Fruit fly (Drosophila melanogaster) whole organism, embryonic: ENCODE results near the gene mbm.

ENCODE experiments used
- ATbp ChIP-seq: fragments of 200-800 bp; sonication (Bioruptor generic); optimal IDR thresholded peaks from 2 replicates; lab custom pipeline; 2017; ENCODE audit warnings: missing biosample characterization, mild to moderate bottlenecking, missing genetic modification characterization, missing genetic modification reagents
- CG10431 ChIP-seq: fragments of 200-800 bp; sonication (Bioruptor generic); optimal IDR thresholded peaks from 3 replicates; lab custom pipeline; 2018; ENCODE audit warnings: missing biosample characterization, mild to moderate bottlenecking, missing genetic modification characterization
- CG10654 ChIP-seq: fragments of 200-800 bp; sonication (Bioruptor generic); optimal IDR thresholded peaks from 2 replicates; lab custom pipeline; 2016; ENCODE audit warnings: missing biosample characterization, missing genetic modification characterization
- CG11560 ChIP-seq: fragments of 200-800 bp; sonication (Bioruptor generic); IDR thresholded peaks from 3 replicates; pipeline ENCODE4 v1.3.6; 2022; ENCODE audit warnings: missing biosample characterization, missing genetic modification characterization
- CG12104 ChIP-seq: fragments of 200-800 bp; sonication (Bioruptor generic); optimal IDR thresholded peaks from 3 replicates; lab custom pipeline; 2016; ENCODE audit warnings: missing biosample characterization, missing genetic modification characterization
- CG12155 ChIP-seq: fragments of 200-800 bp; sonication (Bioruptor generic); optimal IDR thresholded peaks from 3 replicates; lab custom pipeline; 2016; ENCODE audit warnings: missing biosample characterization, missing genetic modification characterization
- CG14860 ChIP-seq: fragments of 200-800 bp; sonication (Bioruptor generic); IDR thresholded peaks from 3 replicates; pipeline ENCODE4 v1.3.6; 2022; ENCODE audit warnings: missing biosample characterization, missing genetic modification characterization; ENCODE audit not compliant: partially characterized antibody
- CG31388 ChIP-seq: fragments of 200-800 bp; sonication (Bioruptor generic); optimal IDR thresholded peaks from 2 replicates; lab custom pipeline; 2016; ENCODE audit warnings: missing biosample characterization, missing genetic modification characterization
- CG3838 ChIP-seq: fragments of 200-800 bp; sonication (Bioruptor generic); optimal IDR thresholded peaks from 3 replicates; lab custom pipeline; 2016; ENCODE audit warnings: missing biosample characterization, missing genetic modification characterization
- CG3995 ChIP-seq: fragments of 200-800 bp; sonication (Bioruptor generic); optimal IDR thresholded peaks from 3 replicates; lab custom pipeline; 2016; ENCODE audit warnings: missing biosample characterization, missing genetic modification characterization
- CG4282 ChIP-seq: fragments of 200-800 bp; sonication (Bioruptor generic); optimal IDR thresholded peaks from 2 replicates; lab custom pipeline; 2016; ENCODE audit warnings: missing biosample characterization, missing genetic modification characterization
- CG5180 ChIP-seq: fragments of 200-800 bp; sonication (Bioruptor generic); optimal IDR thresholded peaks from 3 replicates; lab custom pipeline; 2017; ENCODE audit warnings: missing biosample characterization, missing genetic modification characterization, mild to moderate bottlenecking, moderate library complexity, missing genetic modification reagents
- CG6791 ChIP-seq: fragments of 200-800 bp; sonication (Bioruptor generic); IDR thresholded peaks from 3 replicates; pipeline ENCODE4 v1.3.6; 2022; ENCODE audit warnings: missing biosample characterization, missing genetic modification characterization; ENCODE audit not compliant: partially characterized antibody
- CG8290 ChIP-seq, 3 experiments: fragments of 200-800 bp; sonication (Bioruptor generic); optimal IDR thresholded peaks; 2 replicates each; lab custom pipeline; 2016 to 2019; ENCODE audit warnings: missing biosample characterization in 3 of 3, missing genetic modification characterization in 3 of 3, mild to moderate bottlenecking in 2 of 3, moderate library complexity in 1 of 3
- CHES-1-like ChIP-seq: fragments of 200-800 bp; sonication (Bioruptor generic); optimal IDR thresholded peaks from 2 replicates; lab custom pipeline; 2016; ENCODE audit warnings: missing biosample characterization, missing genetic modification characterization
- Dip2 ChIP-seq: fragments of 200-800 bp; sonication (Bioruptor generic); IDR thresholded peaks from 2 replicates; pipeline ENCODE4 v1.3.6; 2022; ENCODE audit warnings: missing biosample characterization, missing genetic modification characterization
- ERR ChIP-seq: fragments of 200-800 bp; sonication (Bioruptor generic); optimal IDR thresholded peaks from 2 replicates; lab custom pipeline; 2016; ENCODE audit warnings: missing biosample characterization, missing genetic modification characterization
- Fer1 ChIP-seq: fragments of 200-800 bp; sonication (Bioruptor generic); optimal IDR thresholded peaks from 2 replicates; lab custom pipeline; 2017; ENCODE audit warnings: missing biosample characterization, mild to moderate bottlenecking, missing genetic modification characterization
- Fer2 ChIP-seq: fragments of 200-800 bp; sonication (Bioruptor generic); optimal IDR thresholded peaks from 2 replicates; lab custom pipeline; 2018; ENCODE audit warnings: missing biosample characterization, mild to moderate bottlenecking, missing genetic modification characterization, moderate library complexity
- HLH4C ChIP-seq: fragments of 200-800 bp; sonication (Bioruptor generic); IDR thresholded peaks from 3 replicates; pipeline ENCODE4 v1.3.6; 2022; ENCODE audit warnings: missing biosample characterization, missing genetic modification characterization; ENCODE audit not compliant: partially characterized antibody
- Hand ChIP-seq: fragments of 200-800 bp; sonication (Bioruptor generic); optimal IDR thresholded peaks from 2 replicates; lab custom pipeline; 2017; ENCODE audit warnings: mild to moderate bottlenecking, missing biosample characterization, missing genetic modification reagents, missing genetic modification characterization
- MESR4 ChIP-seq: fragments of 200-800 bp; sonication (Bioruptor generic); optimal IDR thresholded peaks from 2 replicates; lab custom pipeline; 2018; ENCODE audit warnings: missing biosample characterization, mild to moderate bottlenecking, missing genetic modification characterization, moderate library complexity
- Mad ChIP-seq: fragments of 200-800 bp; sonication (Bioruptor generic); optimal IDR thresholded peaks from 2 replicates; lab custom pipeline; 2016; ENCODE audit warnings: missing biosample characterization, missing genetic modification characterization
- Neu2 ChIP-seq: fragments of 200-800 bp; sonication (Bioruptor generic); optimal IDR thresholded peaks from 3 replicates; lab custom pipeline; 2016; ENCODE audit warnings: missing biosample characterization, missing genetic modification characterization, borderline replicate concordance
- Ptx1 ChIP-seq: fragments of 200-800 bp; sonication (Bioruptor generic); IDR thresholded peaks from 2 replicates; pipeline ENCODE4 v1.3.6; 2022; ENCODE audit warnings: missing biosample characterization, missing genetic modification characterization
- Side ChIP-seq: fragments of 200-800 bp; sonication (Bioruptor generic); optimal IDR thresholded peaks from 2 replicates; lab custom pipeline; 2016; ENCODE audit warnings: missing biosample characterization, missing genetic modification characterization
- Sox100B ChIP-seq: fragments of 200-800 bp; sonication (Bioruptor generic); optimal IDR thresholded peaks from 3 replicates; lab custom pipeline; 2018; ENCODE audit warnings: missing biosample characterization, mild to moderate bottlenecking, missing genetic modification characterization
- abd-A ChIP-seq: fragments of 200-800 bp; sonication (Bioruptor generic); optimal IDR thresholded peaks from 3 replicates; lab custom pipeline; 2019; ENCODE audit warnings: missing biosample characterization, mild to moderate bottlenecking, missing genetic modification characterization, moderate library complexity
- aop ChIP-seq: fragments of 200-800 bp; sonication (Bioruptor generic); IDR thresholded peaks from 2 replicates; pipeline ENCODE4 v1.3.6; 2022; ENCODE audit warnings: missing biosample characterization, missing genetic modification characterization
- cad ChIP-seq: fragments of >200 bp; optimal IDR thresholded peaks from 2 replicates; lab custom pipeline; 2017; ENCODE audit warnings: missing biosample characterization, missing genetic modification characterization
- dysf ChIP-seq: fragments of 200-800 bp; sonication (Bioruptor generic); IDR thresholded peaks from 3 replicates; pipeline ENCODE4 v1.3.6; 2022; ENCODE audit warnings: missing biosample characterization, missing genetic modification characterization
- ems ChIP-seq: fragments of 200-800 bp; sonication (Bioruptor generic); optimal IDR thresholded peaks from 3 replicates; lab custom pipeline; 2016; ENCODE audit warnings: missing biosample characterization, missing genetic modification characterization
- eyg ChIP-seq: fragments of 200-800 bp; sonication (Bioruptor generic); optimal IDR thresholded peaks from 3 replicates; lab custom pipeline; 2016; ENCODE audit warnings: missing biosample characterization, missing genetic modification characterization
- fu2 ChIP-seq: fragments of 200-800 bp; sonication (Bioruptor generic); optimal IDR thresholded peaks from 2 replicates; lab custom pipeline; 2016; ENCODE audit warnings: missing biosample characterization, missing genetic modification characterization
- hkb ChIP-seq, 2 experiments: fragments of 200-800 bp in 1 of 2; fragments of >200 bp in 1 of 2; sonication (Bioruptor generic) in 1 of 2; IDR thresholded peaks in 1 of 2; optimal IDR thresholded peaks in 1 of 2; 2 replicates each; pipeline versions ENCODE4 v1.3.6 to Lab custom; 2017 to 2022; ENCODE audit warnings: missing biosample characterization in 1 of 2, missing genetic modification characterization in 1 of 2
- lbe ChIP-seq: fragments of 200-800 bp; sonication (Bioruptor generic); optimal IDR thresholded peaks from 2 replicates; lab custom pipeline; 2016; ENCODE audit warnings: missing biosample characterization, mild to moderate bottlenecking, missing genetic modification characterization
- psq ChIP-seq: fragments of 200-800 bp; sonication (Bioruptor generic); optimal IDR thresholded peaks from 2 replicates; lab custom pipeline; 2017; ENCODE audit warnings: missing biosample characterization, missing genetic modification characterization
- repo ChIP-seq: fragments of 200-800 bp; sonication (Bioruptor generic); optimal IDR thresholded peaks from 2 replicates; lab custom pipeline; 2016; ENCODE audit warnings: missing biosample characterization, missing genetic modification characterization
- schlank ChIP-seq: fragments of 200-800 bp; sonication (Bioruptor generic); optimal IDR thresholded peaks from 2 replicates; lab custom pipeline; 2018; ENCODE audit warnings: missing biosample characterization, mild to moderate bottlenecking, missing genetic modification characterization
- seq ChIP-seq: fragments of 200-800 bp; sonication (Bioruptor generic); IDR thresholded peaks from 2 replicates; pipeline ENCODE4 v1.3.6; 2022; ENCODE audit warnings: missing biosample characterization, missing genetic modification characterization
- sima ChIP-seq: fragments of 200-800 bp; sonication (Bioruptor generic); optimal IDR thresholded peaks from 2 replicates; lab custom pipeline; 2016; ENCODE audit warnings: missing biosample characterization, missing genetic modification characterization
- slbo ChIP-seq: fragments of 200-800 bp; sonication (Bioruptor generic); IDR thresholded peaks from 2 replicates; pipeline ENCODE4 v1.3.6; 2022; ENCODE audit warnings: missing biosample characterization, missing genetic modification characterization
- slou ChIP-seq: fragments of 200-800 bp; sonication (Bioruptor generic); optimal IDR thresholded peaks from 3 replicates; lab custom pipeline; 2016; ENCODE audit warnings: missing biosample characterization, missing genetic modification characterization
- sna ChIP-seq: fragments of 200-800 bp; sonication (Bioruptor generic); IDR thresholded peaks from 2 replicates; pipeline ENCODE4 v1.3.6; 2022; ENCODE audit warnings: missing biosample characterization, missing genetic modification characterization; ENCODE audit not compliant: partially characterized antibody
- sqz ChIP-seq: fragments of 200-800 bp; sonication (Bioruptor generic); optimal IDR thresholded peaks from 3 replicates; lab custom pipeline; 2018; ENCODE audit warnings: missing biosample characterization, mild to moderate bottlenecking, missing genetic modification characterization
- tll ChIP-seq, 2 experiments: fragments of 200-800 bp in 1 of 2; fragments of >200 bp in 1 of 2; sonication (Bioruptor generic) in 1 of 2; optimal IDR thresholded peaks; 2 replicates each; lab custom pipeline; 2017 to 2019; ENCODE audit warnings: missing biosample characterization in 2 of 2, missing genetic modification characterization in 2 of 2, mild to moderate bottlenecking in 1 of 2, moderate library complexity in 1 of 2
- twi ChIP-seq: fragments of 200-800 bp; optimal IDR thresholded peaks from 2 replicates; lab custom pipeline; 2019; ENCODE audit warnings: missing biosample characterization, mild to moderate bottlenecking, missing genetic modification characterization, moderate library complexity
- wek ChIP-seq: fragments of 200-800 bp; sonication (Bioruptor generic); optimal IDR thresholded peaks from 3 replicates; lab custom pipeline; 2018; ENCODE audit warnings: missing biosample characterization, mild to moderate bottlenecking, missing genetic modification characterization, moderate library complexity

Gene mbm

DNA sequence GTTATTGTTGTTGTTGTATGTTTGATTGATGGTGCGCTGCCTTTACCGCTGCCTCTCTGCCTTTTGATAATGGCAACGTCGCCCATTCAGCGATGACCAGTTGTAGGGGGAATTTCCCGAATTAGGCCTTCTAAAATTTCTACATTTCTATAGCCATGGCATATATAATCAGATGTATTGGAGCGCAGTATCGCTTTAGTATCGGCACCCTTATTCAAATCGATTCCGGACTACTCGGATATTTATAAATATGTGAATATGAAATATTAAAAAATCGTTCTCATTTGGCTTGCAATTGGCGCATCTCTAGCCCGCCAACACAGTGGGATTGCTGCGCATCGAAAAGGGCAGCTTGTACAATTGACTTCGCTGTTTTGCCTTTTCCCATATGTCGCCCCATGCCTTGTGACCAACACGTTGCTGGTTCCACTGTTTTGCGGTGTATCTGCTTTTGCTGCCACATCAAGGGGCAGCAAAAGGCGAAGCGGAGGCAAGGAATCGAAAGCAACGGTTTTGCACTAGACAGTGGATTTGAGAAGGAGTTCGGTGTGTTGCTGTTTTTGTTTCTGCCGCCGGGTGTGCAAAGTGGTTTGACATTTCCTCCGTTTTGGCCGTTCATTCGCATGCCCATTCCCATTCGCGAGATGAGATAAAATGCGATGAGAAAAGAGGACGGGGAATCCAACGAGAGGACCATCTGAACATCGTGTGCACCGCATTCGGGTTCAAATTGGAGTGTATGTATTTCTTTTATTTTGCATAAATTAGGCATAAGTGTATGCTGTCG lies 48.7 kb downstream of the mbm start (continued):
- TF ChIP-seq sqz (GFP tag; lab: Kevin White, UChicago) (peak; percentile 35), Neu2 (GFP tag; lab: Kevin White, UChicago) (no peak), Hand (peak; percentile 66), hkb (optimal IDR thresholded peaks at IDR 0.05; lab: Kevin White, UChicago) (no peak), hkb (GFP tag; IDR thresholded peaks at IDR 0.05; lab: Robert Waterston, UW) (peak; percentile 19; the same call in 1 of the 2 replicates), MESR4 (GFP tag; lab: Kevin White, UChicago) (no peak), CG11560 (tag; lab: Robert Waterston, UW) (no peak), CG10654 (peak; percentile 1), slou (no peak), repo (GFP tag; lab: Kevin White, UChicago) (no peak), abd-A (tag; lab: Kevin White, UChicago) (no peak), CG8290 (GFP tag; optimal IDR thresholded peaks at IDR 0.05; lab: Kevin White, UChicago) (no peak), CG8290 (tag; optimal IDR thresholded peaks at IDR 0.05; lab: Kevin White, UChicago) (no peak), CG12155 (GFP tag; lab: Kevin White, UChicago) (peak; percentile 30), lbe (peak; percentile 64), CHES-1-like (peak; percentile 40), wek (peak; percentile 12), seq (0 out of 2 replicates have a peak, but pooled peaks have one; percentile 25), cad (GFP tag; lab: Kevin White, UChicago) (no peak), psq (GFP tag; lab: Kevin White, UChicago) (no peak), CG5180 (GFP tag; lab: Kevin White, UChicago) (peak; percentile 46), Dip2 (GFP tag; lab: Robert Waterston, UW) (no peak), CG6791 (GFP tag; lab: Robert Waterston, UW) (no peak), ATbp (GFP tag; lab: Kevin White, UChicago) (peak; percentile 50), twi (tag; lab: Kevin White, UChicago) (peak; percentile 14), fu2 (no peak), Mad (GFP tag; lab: Kevin White, UChicago) (peak; percentile 64), CG31388 (no peak), CG14860 (GFP tag; lab: Robert Waterston, UW) (no peak), eyg (GFP tag; lab: Kevin White, UChicago) (peak; percentile 35), Fer1 (peak; percentile 78), ERR (GFP tag; lab: Kevin White, UChicago) (no peak), sima (peak; percentile 30), tll (GFP tag; optimal IDR thresholded peaks at IDR 0.05; lab: Kevin White, UChicago) (no peak), Sox100B (peak; percentile 53), CG3838 (peak; percentile 2), sna (GFP tag; lab: Robert Waterston, UW) (no peak), HLH4C (GFP tag; lab: Robert Waterston, UW) (peak; percentile 13; the same call in 1 of the 3 replicates), ems (GFP tag; lab: Kevin White, UChicago) (peak; percentile 62), CG12104 (GFP tag; lab: Kevin White, UChicago) (peak; percentile 8), CG4282 (GFP tag; lab: Kevin White, UChicago) (peak; percentile 37), Side (GFP tag; lab: Kevin White, UChicago) (no peak), schlank (tag; lab: Kevin White, UChicago) (peak; percentile 25), aop (GFP tag; lab: Robert Waterston, UW) (no peak), slbo (GFP tag; lab: Robert Waterston, UW) (peak; percentile 74; the same call in 1 of the 2 replicates), Ptx1 (peak; percentile 75), CG3995 (GFP tag; lab: Kevin White, UChicago) (peak; percentile 5), Fer2 (tag; lab: Kevin White, UChicago) (peak; percentile 17), dysf (GFP tag; lab: Robert Waterston, UW) (peak; percentile 61; the same call in 2 of the 3 replicates), CG10431 (GFP tag; lab: Kevin White, UChicago) (peak; percentile 18)
